Fruit fly (Drosophila melanogaster) whole organism, pupa: ENCODE results near the gene CG14891.

Source experiments
- CG10348 ChIP-seq: fragments of 200-800 bp; sonication (Bioruptor generic); IDR thresholded peaks from 2 replicates; pipeline ENCODE4 v1.3.6; 2022; ENCODE audit warnings: missing biosample characterization, missing genetic modification characterization
- CG12605 ChIP-seq: fragments of 200-800 bp; sonication (Bioruptor generic); IDR thresholded peaks from 2 replicates; pipeline ENCODE4 v1.3.6; 2022; ENCODE audit warnings: missing biosample characterization, missing genetic modification characterization
- CG13204 ChIP-seq: fragments of 200-800 bp; sonication (Bioruptor generic); optimal IDR thresholded peaks from 2 replicates; lab custom pipeline; 2018; ENCODE audit warnings: missing biosample characterization, mild to moderate bottlenecking, missing genetic modification characterization, moderate library complexity
- CG14655 ChIP-seq: fragments of 200-800 bp; sonication (Bioruptor generic); optimal IDR thresholded peaks from 3 replicates; lab custom pipeline; 2017; ENCODE audit warnings: mild to moderate bottlenecking, missing biosample characterization, missing genetic modification reagents, missing genetic modification characterization
- CG15710 ChIP-seq: fragments of 200-800 bp; sonication (Bioruptor generic); optimal IDR thresholded peaks from 2 replicates; lab custom pipeline; 2018; ENCODE audit warnings: missing biosample characterization, mild to moderate bottlenecking, missing genetic modification characterization, moderate library complexity
- CG17806 ChIP-seq: fragments of 200-800 bp; sonication (Bioruptor generic); optimal IDR thresholded peaks from 2 replicates; lab custom pipeline; 2018; ENCODE audit warnings: missing biosample characterization, mild to moderate bottlenecking, missing genetic modification characterization, moderate library complexity
- CG32121 ChIP-seq: fragments of 200-800 bp; sonication (Bioruptor generic); IDR thresholded peaks from 2 replicates; pipeline ENCODE4 v1.3.6; 2022; ENCODE audit warnings: missing biosample characterization, missing genetic modification characterization
- CG34367 ChIP-seq: fragments of 200-800 bp; sonication (Bioruptor generic); optimal IDR thresholded peaks from 2 replicates; lab custom pipeline; 2018; ENCODE audit warnings: missing biosample characterization, mild to moderate bottlenecking, missing genetic modification characterization
- CG4496 ChIP-seq: fragments of 200-800 bp; sonication (Bioruptor generic); IDR thresholded peaks from 3 replicates; pipeline ENCODE4 v1.3.6; 2022; ENCODE audit warnings: missing biosample characterization, missing genetic modification characterization
- CG8159 ChIP-seq: fragments of 200-800 bp; sonication (Bioruptor generic); optimal IDR thresholded peaks from 3 replicates; lab custom pipeline; 2018; ENCODE audit warnings: missing biosample characterization, mild to moderate bottlenecking, missing genetic modification characterization, moderate library complexity
- CG8301 ChIP-seq: fragments of 200-800 bp; sonication (Bioruptor generic); optimal IDR thresholded peaks from 2 replicates; lab custom pipeline; 2018; ENCODE audit warnings: missing biosample characterization, mild to moderate bottlenecking, missing genetic modification characterization
- CG9948 ChIP-seq: fragments of 200-800 bp; sonication (Bioruptor generic); optimal IDR thresholded peaks from 2 replicates; lab custom pipeline; 2018; ENCODE audit warnings: missing biosample characterization, mild to moderate bottlenecking, missing genetic modification characterization, moderate library complexity
- D1 ChIP-seq: fragments of 200-800 bp; sonication (Bioruptor generic); optimal IDR thresholded peaks from 2 replicates; lab custom pipeline; 2018; ENCODE audit warnings: missing biosample characterization, mild to moderate bottlenecking, missing genetic modification characterization, moderate library complexity
- EcR ChIP-seq: fragments of 200-800 bp; sonication (Bioruptor generic); optimal IDR thresholded peaks from 3 replicates; lab custom pipeline; 2019; ENCODE audit warnings: missing biosample characterization, missing genetic modification characterization, mild to moderate bottlenecking, moderate library complexity, missing genetic modification reagents
- Ets98B ChIP-seq: fragments of 200-800 bp; sonication (Bioruptor generic); IDR thresholded peaks from 2 replicates; pipeline ENCODE4 v1.3.6; 2022; ENCODE audit warnings: missing biosample characterization, missing genetic modification characterization
- Pif1A ChIP-seq: fragments of 200-800 bp; sonication (Bioruptor generic); optimal IDR thresholded peaks from 3 replicates; lab custom pipeline; 2016; ENCODE audit warnings: missing biosample characterization, missing genetic modification characterization
- Pif1B ChIP-seq: fragments of 200-800 bp; sonication (Bioruptor generic); optimal IDR thresholded peaks from 3 replicates; lab custom pipeline; 2016; ENCODE audit warnings: missing biosample characterization, missing genetic modification characterization
- Snoo ChIP-seq: fragments of 200-800 bp; sonication (Bioruptor generic); optimal IDR thresholded peaks from 3 replicates; lab custom pipeline; 2017; ENCODE audit warnings: missing biosample characterization, mild to moderate bottlenecking, missing genetic modification characterization, inconsistent platforms
- fd96Ca ChIP-seq: fragments of 200-800 bp; sonication (Bioruptor generic); IDR thresholded peaks from 3 replicates; pipeline ENCODE4 v1.3.6; 2022; ENCODE audit warnings: missing biosample characterization, missing genetic modification characterization
- gl ChIP-seq: fragments of 200-800 bp; sonication (Bioruptor generic); optimal IDR thresholded peaks from 2 replicates; lab custom pipeline; 2018; ENCODE audit warnings: missing biosample characterization, mild to moderate bottlenecking, missing genetic modification characterization
- rn ChIP-seq: fragments of 200-800 bp; sonication (Bioruptor generic); IDR thresholded peaks from 2 replicates; pipeline ENCODE4 v1.3.6; 2022; ENCODE audit warnings: missing biosample characterization, missing genetic modification characterization

Gene CG14891

DNA sequence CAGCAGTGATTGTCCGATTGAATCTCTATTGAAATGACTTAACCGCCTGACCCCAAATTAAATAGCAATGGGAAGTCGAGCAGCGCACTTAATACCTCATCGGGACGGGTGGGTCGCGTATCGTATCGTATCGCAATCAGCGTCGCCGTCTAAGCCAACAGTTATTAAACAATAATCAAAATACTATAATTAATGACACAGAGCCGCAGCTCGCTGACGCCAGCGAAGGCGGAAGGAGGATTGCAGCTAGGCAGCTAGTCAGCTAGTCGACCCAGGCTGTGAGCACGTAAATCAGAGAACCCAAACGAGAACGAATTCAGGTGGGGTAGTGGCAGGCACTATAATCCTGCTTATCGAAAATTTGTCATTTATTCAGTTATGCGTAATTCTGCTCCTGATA is 37.6 kb downstream of the CG14891 start, which contains the start of gene NPF:
NPF (plus strand) TSS at position 301 of the 400 bp plus-strand sequence.
- TF ChIP-seq CG9948 (tag; lab: Kevin White, UChicago) (no peak), EcR (GFP tag; lab: Kevin White, UChicago) (no peak), CG8301 (no peak), Pif1A (GFP tag; lab: Kevin White, UChicago) (no peak), CG17806 (tag; lab: Kevin White, UChicago) (no peak), rn (GFP tag; lab: Robert Waterston, UW) (no peak), fd96Ca (GFP tag; lab: Robert Waterston, UW) (no peak), CG8159 (no peak), CG12605 (GFP tag; lab: Robert Waterston, UW) (no peak), Snoo (tag; lab: Kevin White, UChicago) (no peak), Ets98B (GFP tag; lab: Robert Waterston, UW) (no peak), CG15710 (no peak), CG10348 (no peak), D1 (tag; lab: Kevin White, UChicago) (no peak)

DNA sequence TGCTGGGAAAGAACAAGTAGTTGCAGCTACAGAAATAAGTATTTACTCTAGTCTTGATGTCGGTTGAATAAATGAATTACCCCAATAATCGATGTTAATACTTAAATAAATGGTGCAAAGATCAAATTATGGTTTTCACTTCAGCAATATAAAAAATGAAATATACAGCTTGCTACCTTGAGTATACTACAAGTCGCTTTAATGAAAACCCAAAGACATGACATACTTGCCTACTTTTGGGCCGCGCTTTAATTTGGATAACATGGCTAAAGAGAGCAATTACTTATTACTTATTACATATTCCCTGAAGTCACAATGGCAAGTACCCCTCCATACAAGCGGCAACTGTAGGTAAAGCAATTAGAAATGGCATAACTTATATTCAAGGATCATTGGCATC is 39.9 kb downstream of the CG14891 start:
- TF ChIP-seq Ets98B (GFP tag; lab: Robert Waterston, UW), result no peak
- no peak for TF ChIP-seq EcR (GFP tag; lab: Kevin White, UChicago)
- no peak for TF ChIP-seq CG8159
- no peak for TF ChIP-seq CG8301
- TF ChIP-seq CG9948 (tag; lab: Kevin White, UChicago), result no peak
- TF ChIP-seq CG14655 (GFP tag; lab: Kevin White, UChicago), result no peak
- TF ChIP-seq CG4496 (GFP tag; lab: Robert Waterston, UW), result no peak
- no peak for TF ChIP-seq Pif1B (GFP tag; lab: Kevin White, UChicago)
- TF ChIP-seq CG32121 (GFP tag; lab: Robert Waterston, UW), result no peak
- TF ChIP-seq D1 (tag; lab: Kevin White, UChicago), result no peak
- no peak for TF ChIP-seq CG34367 (tag; lab: Kevin White, UChicago)
- no peak for TF ChIP-seq gl (tag; lab: Kevin White, UChicago)
- no peak for TF ChIP-seq rn (GFP tag; lab: Robert Waterston, UW)
- TF ChIP-seq Snoo (tag; lab: Kevin White, UChicago), result no peak
- no peak for TF ChIP-seq CG17806 (tag; lab: Kevin White, UChicago)
- TF ChIP-seq CG15710, result no peak
- TF ChIP-seq CG13204 (GFP tag; lab: Kevin White, UChicago), result no peak
- no peak for TF ChIP-seq CG10348
- no peak for TF ChIP-seq CG12605 (GFP tag; lab: Robert Waterston, UW)
- TF ChIP-seq Pif1A (GFP tag; lab: Kevin White, UChicago), result no peak

DNA sequence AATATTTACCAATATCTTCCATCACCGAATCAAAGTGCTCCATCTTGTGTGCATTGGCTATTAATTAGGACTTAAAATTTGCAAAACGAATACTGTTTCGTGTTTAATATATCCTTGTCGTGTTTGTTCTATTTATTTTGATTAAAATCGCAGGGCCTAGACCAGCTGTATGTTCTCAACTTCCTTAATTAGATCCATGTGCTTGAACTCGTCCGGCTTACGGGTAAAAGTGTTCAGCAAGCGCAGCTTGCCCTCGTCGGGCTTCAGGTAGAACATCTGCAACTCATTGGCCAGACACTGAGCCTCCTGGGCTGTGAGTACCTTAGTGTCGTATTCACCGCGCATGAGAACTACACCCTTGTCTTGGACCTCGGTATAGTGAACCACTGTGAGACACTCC is 42.0 kb downstream of the CG14891 start, which contains the start of gene CG12783:
CG12783 (minus strand) TSS at position 101 of the 400 bp plus-strand sequence.
- TF ChIP-seq CG10348 (no peak), CG8159 (no peak), CG9948 (tag; lab: Kevin White, UChicago) (no peak), CG32121 (GFP tag; lab: Robert Waterston, UW) (no peak), CG13204 (GFP tag; lab: Kevin White, UChicago) (no peak), Pif1A (GFP tag; lab: Kevin White, UChicago) (no peak), CG34367 (tag; lab: Kevin White, UChicago) (no peak), gl (tag; lab: Kevin White, UChicago) (no peak), CG17806 (tag; lab: Kevin White, UChicago) (no peak)

DNA sequence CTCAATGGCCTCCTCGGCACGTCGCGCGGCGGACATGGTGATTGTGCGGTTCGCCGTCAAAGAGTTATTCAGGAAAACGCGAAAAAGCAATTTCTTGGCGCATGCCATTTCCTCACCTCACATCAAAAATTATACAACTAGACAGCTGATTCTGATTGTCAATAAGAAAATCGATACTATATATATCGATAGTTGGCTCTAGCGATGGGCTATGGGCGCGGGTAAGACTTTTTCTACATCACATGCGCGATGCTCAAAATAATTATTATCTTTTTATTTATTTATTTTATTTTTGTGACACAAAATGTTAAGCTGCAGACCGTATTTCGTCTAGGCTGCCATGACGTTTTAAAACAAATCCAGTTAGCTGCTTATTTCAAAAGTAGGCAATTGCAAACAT is 42.9 kb downstream of the CG14891 start, which contains the start of gene CG10340:
CG10340 (minus strand) TSS at position 151 of the 400 bp plus-strand sequence.
- TF ChIP-seq Pif1B (GFP tag; lab: Kevin White, UChicago) (no peak), rn (GFP tag; lab: Robert Waterston, UW) (no peak), CG8301 (no peak), Snoo (tag; lab: Kevin White, UChicago) (no peak), CG8159 (no peak), gl (tag; lab: Kevin White, UChicago) (no peak), D1 (tag; lab: Kevin White, UChicago) (peak; percentile 78)
- TF ChIP-seq, all 21 proteins: peak for 1

DNA sequence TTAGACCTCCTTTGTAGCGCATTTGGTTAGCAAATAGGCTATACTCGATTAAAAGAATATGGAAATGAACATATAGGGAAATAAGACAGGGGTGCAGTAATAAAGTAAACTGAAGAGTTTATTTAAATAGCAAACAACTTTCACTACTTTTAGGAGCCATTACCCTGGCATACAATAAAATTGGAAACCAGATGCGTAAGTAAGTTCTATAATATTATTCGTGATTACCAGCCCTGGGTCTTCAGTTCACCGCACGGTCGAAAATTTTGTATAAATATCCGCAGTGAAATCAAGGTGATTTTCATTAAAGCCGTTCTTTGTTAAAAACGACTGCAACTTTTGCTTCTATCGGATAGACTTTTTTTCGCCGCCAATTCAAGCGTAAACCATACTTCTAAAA is 43.7 kb downstream of the CG14891 start, which contains the start of gene CG17562:
CG17562 (plus strand) TSS at position 301 of the 400 bp plus-strand sequence.
- TF ChIP-seq Pif1B (GFP tag; lab: Kevin White, UChicago) (no peak), CG17806 (tag; lab: Kevin White, UChicago) (no peak), EcR (GFP tag; lab: Kevin White, UChicago) (no peak), Ets98B (GFP tag; lab: Robert Waterston, UW) (no peak), CG34367 (tag; lab: Kevin White, UChicago) (no peak), CG13204 (GFP tag; lab: Kevin White, UChicago) (no peak), Pif1A (GFP tag; lab: Kevin White, UChicago) (no peak), CG8159 (no peak), CG8301 (no peak)
- TF ChIP-seq, all 21 proteins: peak for 0

DNA sequence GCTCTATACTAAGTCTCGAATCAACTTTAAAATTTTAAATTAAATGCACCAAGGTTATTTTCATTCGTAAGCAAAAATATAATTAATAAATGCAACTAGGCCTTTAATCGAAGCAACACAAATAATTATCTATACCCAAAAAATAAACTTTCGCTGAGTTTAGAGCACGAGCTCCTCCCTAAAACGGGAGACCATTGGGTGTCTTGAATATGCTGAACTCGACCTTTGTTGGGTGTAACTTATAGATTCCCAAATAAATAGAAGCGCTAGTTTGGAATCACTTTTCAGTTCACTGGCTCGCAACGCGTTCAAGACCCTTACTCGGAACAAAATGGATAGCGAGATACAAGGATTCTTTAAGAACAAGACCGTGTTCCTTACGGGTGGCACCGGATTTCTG is 46.3 kb downstream of the CG14891 start, which contains the start of gene CG17560:
CG17560 (plus strand) TSS at position 301 of the 400 bp plus-strand sequence.
- TF ChIP-seq Pif1B (GFP tag; lab: Kevin White, UChicago), result no peak
- TF ChIP-seq CG32121 (GFP tag; lab: Robert Waterston, UW), result no peak
- no peak for TF ChIP-seq Pif1A (GFP tag; lab: Kevin White, UChicago)
- no peak for TF ChIP-seq CG9948 (tag; lab: Kevin White, UChicago)
- TF ChIP-seq EcR (GFP tag; lab: Kevin White, UChicago), result no peak
- no peak for TF ChIP-seq Snoo (tag; lab: Kevin White, UChicago)
- TF ChIP-seq CG13204 (GFP tag; lab: Kevin White, UChicago), result no peak
- TF ChIP-seq Ets98B (GFP tag; lab: Robert Waterston, UW), result no peak
- TF ChIP-seq CG8301, result no peak
- TF ChIP-seq CG14655 (GFP tag; lab: Kevin White, UChicago), result no peak
- no peak for TF ChIP-seq CG17806 (tag; lab: Kevin White, UChicago)
